Worm (Caenorhabditis elegans): ENCODE data around the gene hmg-5.

Gene hmg-5

ce11 chrIV:7633020-7633419 is 13.0 kb downstream of the hmg-5 start, which contains the start of gene plp-1:
TSS of gene plp-1 (plus strand) at chrIV:7633360.
- TF ChIP-seq unc-62 (GFP tag; optimal IDR thresholded peaks at IDR 0.05), result no peak

- TF ChIP-seq unc-62 (GFP tag; optimal IDR thresholded peaks at IDR 0.05), result no peak
These were observed 13.5 kb downstream of the hmg-5 start, which contains the start of gene F45E4.6 for ce11 chrIV:7632535-7632934. TSS of gene F45E4.6 (minus strand) at chrIV:7632548.

ce11 chrIV:7628942-7629341 is 17.1 kb downstream of the hmg-5 start, which contains the start of gene F45E4.5:
TSS of gene F45E4.5 (minus strand) at chrIV:7629042.
- TF ChIP-seq unc-62 (GFP tag; optimal IDR thresholded peaks at IDR 0.05), result no peak

- no peak for TF ChIP-seq unc-62 (GFP tag; optimal IDR thresholded peaks at IDR 0.05)
These were observed 22.2 kb downstream of the hmg-5 start for ce11 chrIV:7623868-7624267.

ce11 chrIV:7623078-7623477 is 22.9 kb downstream of the hmg-5 start:
- TF ChIP-seq unc-62 (GFP tag; optimal IDR thresholded peaks at IDR 0.05), result no peak

ce11 chrIV:7620450-7620849 is 25.6 kb downstream of the hmg-5 start:
- no peak for TF ChIP-seq unc-62 (GFP tag; optimal IDR thresholded peaks at IDR 0.05)

- no peak for TF ChIP-seq unc-62 (GFP tag; optimal IDR thresholded peaks at IDR 0.05)
These were observed 26.8 kb downstream of the hmg-5 start for ce11 chrIV:7619261-7619660.

ce11 chrIV:7612523-7612922 is 33.5 kb downstream of the hmg-5 start:
- no peak for TF ChIP-seq unc-62 (GFP tag; optimal IDR thresholded peaks at IDR 0.05)

ce11 chrIV:7611396-7611795 is 34.6 kb downstream of the hmg-5 start:
- no peak for TF ChIP-seq unc-62 (GFP tag; optimal IDR thresholded peaks at IDR 0.05)

ce11 chrIV:7608111-7608510 is 37.9 kb downstream of the hmg-5 start:
- no peak for TF ChIP-seq unc-62 (GFP tag; optimal IDR thresholded peaks at IDR 0.05)

ce11 chrIV:7605413-7605812 is 40.6 kb downstream of the hmg-5 start:
- TF ChIP-seq unc-62 (GFP tag; optimal IDR thresholded peaks at IDR 0.05), result no peak
